Fruit fly (Drosophila melanogaster): ENCODE data around the gene CG33342.

Gene CG33342

dm6 chr3R:24348420-24349190, 28.1 kb upstream of the CG33342 start, which contains the start of the genes CG5746 and CG6454 (continued):
- no peak for TF ChIP-seq emc (GFP tag; optimal IDR thresholded peaks at IDR 0.05)
- TF ChIP-seq CG30431 (GFP tag; optimal IDR thresholded peaks at IDR 0.05): no peak
- TF ChIP-seq CG2120 (GFP tag; optimal IDR thresholded peaks at IDR 0.05): peak; percentile 82
- peak; percentile 55; the same call in 1 of the 2 replicates for TF ChIP-seq MBD-R2 (GFP tag; IDR thresholded peaks at IDR 0.05)
- TF ChIP-seq CG6254 (GFP tag; optimal IDR thresholded peaks at IDR 0.05): no peak
- TF ChIP-seq vvl (GFP tag; IDR thresholded peaks at IDR 0.05): no peak; the same call in 1 of the 2 replicates
- peak; percentile 94 for TF ChIP-seq sens (GFP tag)
- TF ChIP-seq sob (GFP tag; IDR thresholded peaks at IDR 0.05): peak; percentile 59; the same call in 1 of the 2 replicates
- TF ChIP-seq Usf (GFP tag; optimal IDR thresholded peaks at IDR 0.05): peak; percentile 12
- TF ChIP-seq CG12104 (GFP tag; optimal IDR thresholded peaks at IDR 0.05): peak; percentile 46
- no peak for TF ChIP-seq CG2875 (GFP tag; optimal IDR thresholded peaks at IDR 0.05)
- 0 out of 2 replicates have a peak, but pooled peaks have one; percentile 25 for TF ChIP-seq CG14014 (GFP tag; IDR thresholded peaks at IDR 0.05)
- no peak for TF ChIP-seq Kr (GFP tag; optimal IDR thresholded peaks at IDR 0.05)
- no peak for TF ChIP-seq h (optimal IDR thresholded peaks at IDR 0.05)
- no peak for TF ChIP-seq CG7928 (GFP tag; optimal IDR thresholded peaks at IDR 0.05)
- TF ChIP-seq br (optimal IDR thresholded peaks at IDR 0.05): no peak
- peak; percentile 41 for TF ChIP-seq CG18476 (GFP tag; optimal IDR thresholded peaks at IDR 0.05)
- peak; percentile 11 for TF ChIP-seq crc (GFP tag; optimal IDR thresholded peaks at IDR 0.05)
- TF ChIP-seq CG3163 (GFP tag; optimal IDR thresholded peaks at IDR 0.05): peak; percentile 56
- TF ChIP-seq Hr3 (GFP tag; optimal IDR thresholded peaks at IDR 0.05): peak; percentile 73
- no peak for TF ChIP-seq CG9876 (GFP tag; optimal IDR thresholded peaks at IDR 0.05)
- TF ChIP-seq nmo (GFP tag; optimal IDR thresholded peaks at IDR 0.05): peak; percentile 78
- TF ChIP-seq unpg (GFP tag; optimal IDR thresholded peaks at IDR 0.05): no peak
- peak; percentile 70 for TF ChIP-seq slbo (GFP tag; IDR thresholded peaks at IDR 0.05)
- TF ChIP-seq CG30020 (tag; optimal IDR thresholded peaks at IDR 0.05): peak; percentile 69
- TF ChIP-seq CG15514 (GFP tag; optimal IDR thresholded peaks at IDR 0.05): peak; percentile 33
- peak; percentile 39 for TF ChIP-seq Max (GFP tag; optimal IDR thresholded peaks at IDR 0.05)
- no peak for TF ChIP-seq CG11093 (GFP tag; IDR thresholded peaks at IDR 0.05)
- TF ChIP-seq ash1 (GFP tag; optimal IDR thresholded peaks at IDR 0.05): no peak
- no peak for TF ChIP-seq Trl (optimal IDR thresholded peaks at IDR 0.05)
- TF ChIP-seq Trl (GFP tag; optimal IDR thresholded peaks at IDR 0.05): peak; percentile 65
- TF ChIP-seq zfh2 (GFP tag; optimal IDR thresholded peaks at IDR 0.05): peak; percentile 78
- no peak for TF ChIP-seq CG31441 (GFP tag; IDR thresholded peaks at IDR 0.05)
- TF ChIP-seq knrl (GFP tag; IDR thresholded peaks at IDR 0.05; ENCODE audit: partially characterized antibody): no peak
- no peak for TF ChIP-seq CG8388 (GFP tag; optimal IDR thresholded peaks at IDR 0.05)
- TF ChIP-seq CG3995 (GFP tag; optimal IDR thresholded peaks at IDR 0.05): peak; percentile 63
- TF ChIP-seq CG10979 (tag; optimal IDR thresholded peaks at IDR 0.05): peak; percentile 27
- no peak for TF ChIP-seq Oaz (GFP tag; IDR thresholded peaks at IDR 0.05)
- peak; percentile 31; the same call in 1 of the 2 replicates for TF ChIP-seq Rx (GFP tag; IDR thresholded peaks at IDR 0.05)
- TF ChIP-seq Hmr (GFP tag; optimal IDR thresholded peaks at IDR 0.05): no peak
- peak; percentile 39; the same call in 1 of the 2 replicates for TF ChIP-seq lmd (GFP tag; IDR thresholded peaks at IDR 0.05)
- TF ChIP-seq Poxn (GFP tag; IDR thresholded peaks at IDR 0.05): no peak
- peak; percentile 35 for TF ChIP-seq CG18764 (GFP tag; optimal IDR thresholded peaks at IDR 0.05)
- peak; percentile 53 to 64 for TF ChIP-seq Pdp1 (GFP tag; optimal IDR thresholded peaks at IDR 0.05)
- no peak for TF ChIP-seq Gsc (GFP tag; IDR thresholded peaks at IDR 0.05)
- TF ChIP-seq CG7786 (GFP tag; optimal IDR thresholded peaks at IDR 0.05): peak; percentile 60
- TF ChIP-seq CG2889 (GFP tag; IDR thresholded peaks at IDR 0.05): 0 out of 3 replicates have a peak, but pooled peaks have one; percentile 53
- TF ChIP-seq pb (GFP tag; optimal IDR thresholded peaks at IDR 0.05): no peak
- peak; percentile 71 for TF ChIP-seq Hsf (GFP tag; optimal IDR thresholded peaks at IDR 0.05)
- no peak for TF ChIP-seq HLH4C (GFP tag; IDR thresholded peaks at IDR 0.05; ENCODE audit: partially characterized antibody)
- TF ChIP-seq danr (GFP tag; IDR thresholded peaks at IDR 0.05): no peak

Data from whole organism, embryonic.